Fruit fly (Drosophila melanogaster) whole organism, embryonic: ENCODE results near the gene CG8562.
A peak's percentile ranks its signal among the peaks of the same experiment; 100 is the strongest.

Experiments used
- Atf3 ChIP-seq: fragments of 200-800 bp; sonication (Bioruptor generic); optimal IDR thresholded peaks from 3 replicates; lab custom pipeline; 2016; ENCODE audit warnings: missing biosample characterization, missing genetic modification characterization
- C15 ChIP-seq: fragments of 200-800 bp; sonication (Bioruptor generic); IDR thresholded peaks from 3 replicates; pipeline ENCODE4 v1.3.6; 2022; ENCODE audit warnings: missing biosample characterization, missing genetic modification characterization
- CG1024 ChIP-seq: fragments of 200-800 bp; sonication (Bioruptor generic); IDR thresholded peaks from 2 replicates; pipeline ENCODE4 v1.3.6; 2022; ENCODE audit warnings: missing biosample characterization, missing genetic modification characterization
- CG10654 ChIP-seq: fragments of 200-800 bp; sonication (Bioruptor generic); optimal IDR thresholded peaks from 2 replicates; lab custom pipeline; 2016; ENCODE audit warnings: missing biosample characterization, missing genetic modification characterization
- CG10959 ChIP-seq: fragments of 200-800 bp; sonication (Bioruptor generic); IDR thresholded peaks from 2 replicates; pipeline ENCODE4 v1.3.6; 2022; ENCODE audit warnings: missing biosample characterization, missing genetic modification characterization
- CG11093 ChIP-seq: fragments of 200-800 bp; sonication (Bioruptor generic); IDR thresholded peaks from 3 replicates; pipeline ENCODE4 v1.3.6; 2022; ENCODE audit warnings: missing biosample characterization, missing genetic modification characterization
- CG12659 ChIP-seq: fragments of 200-800 bp; sonication (Bioruptor generic); optimal IDR thresholded peaks from 3 replicates; lab custom pipeline; 2017; ENCODE audit warnings: mild to moderate bottlenecking, missing biosample characterization, missing genetic modification reagents, missing genetic modification characterization
- CG12942 ChIP-seq: fragments of 200-800 bp; sonication (Bioruptor generic); optimal IDR thresholded peaks from 3 replicates; lab custom pipeline; 2016; ENCODE audit warnings: missing biosample characterization, missing genetic modification characterization
- CG13424 ChIP-seq: fragments of 200-800 bp; sonication (Bioruptor generic); optimal IDR thresholded peaks from 2 replicates; lab custom pipeline; 2019; ENCODE audit warnings: missing biosample characterization, mild to moderate bottlenecking, missing genetic modification characterization, moderate library complexity
- CG1602 ChIP-seq: fragments of 200-800 bp; sonication (Bioruptor generic); optimal IDR thresholded peaks from 3 replicates; lab custom pipeline; 2016; ENCODE audit warnings: missing biosample characterization, missing genetic modification characterization
- CG1603 ChIP-seq: fragments of 200-800 bp; sonication (Bioruptor generic); optimal IDR thresholded peaks from 2 replicates; lab custom pipeline; 2019; ENCODE audit warnings: missing biosample characterization, mild to moderate bottlenecking, missing genetic modification characterization, moderate library complexity
- CG17912 ChIP-seq: fragments of 200-800 bp; sonication (Bioruptor generic); optimal IDR thresholded peaks from 2 replicates; lab custom pipeline; 2018; ENCODE audit warnings: missing biosample characterization, mild to moderate bottlenecking, missing genetic modification characterization
- CG18011 ChIP-seq: fragments of 200-800 bp; sonication (Bioruptor generic); optimal IDR thresholded peaks from 2 replicates; lab custom pipeline; 2017; ENCODE audit warnings: missing biosample characterization, missing genetic modification characterization, mild to moderate bottlenecking, moderate library complexity, missing genotype
- CG18476 ChIP-seq: fragments of 200-800 bp; sonication (Bioruptor generic); optimal IDR thresholded peaks from 2 replicates; lab custom pipeline; 2016; ENCODE audit warnings: missing biosample characterization, mild to moderate bottlenecking, missing genetic modification characterization
- CG31441 ChIP-seq: fragments of 200-800 bp; sonication (Bioruptor generic); IDR thresholded peaks from 2 replicates; pipeline ENCODE4 v1.3.6; 2022; ENCODE audit warnings: missing biosample characterization, missing genetic modification characterization
- CG8089 ChIP-seq: fragments of 200-800 bp; sonication (Bioruptor generic); optimal IDR thresholded peaks from 3 replicates; lab custom pipeline; 2016; ENCODE audit warnings: missing biosample characterization, missing genetic modification characterization
- D19A ChIP-seq: fragments of 200-800 bp; optimal IDR thresholded peaks from 3 replicates; lab custom pipeline; 2019; ENCODE audit warnings: missing biosample characterization, mild to moderate bottlenecking, missing genetic modification characterization, moderate library complexity
- Dek ChIP-seq: fragments of 200-800 bp; sonication (Bioruptor generic); optimal IDR thresholded peaks from 3 replicates; lab custom pipeline; 2019; ENCODE audit warnings: missing biosample characterization, mild to moderate bottlenecking, missing genetic modification characterization, moderate library complexity
- E2f2 ChIP-seq: fragments of 200-800 bp; sonication (Bioruptor generic); IDR thresholded peaks from 2 replicates; pipeline ENCODE4 v1.3.6; 2022; ENCODE audit warnings: missing biosample characterization, missing genetic modification characterization
- Ets65A ChIP-seq: fragments of 200-800 bp; sonication (Bioruptor generic); peaks from one replicate; lab custom pipeline; 2016; ENCODE audit warnings: missing biosample characterization, missing genetic modification characterization
- HLH54F ChIP-seq: fragments of 200-800 bp; sonication (Bioruptor generic); optimal IDR thresholded peaks from 3 replicates; lab custom pipeline; 2016; ENCODE audit warnings: missing biosample characterization, missing genetic modification characterization
- HmgZ ChIP-seq: fragments of 200-800 bp; sonication (Bioruptor generic); optimal IDR thresholded peaks from 2 replicates; lab custom pipeline; 2018; ENCODE audit warnings: missing biosample characterization, mild to moderate bottlenecking, missing genetic modification characterization
- Hmx ChIP-seq: fragments of 200-800 bp; sonication (Bioruptor generic); optimal IDR thresholded peaks from 2 replicates; lab custom pipeline; 2016; ENCODE audit warnings: missing biosample characterization, missing genetic modification characterization
- Mrtf ChIP-seq: fragments of 200-800 bp; sonication (Bioruptor generic); IDR thresholded peaks from 3 replicates; pipeline ENCODE4 v1.3.6; 2022; ENCODE audit warnings: missing biosample characterization, missing genetic modification characterization
- NFAT ChIP-seq: fragments of 200-800 bp; sonication (Bioruptor generic); IDR thresholded peaks from 2 replicates; pipeline ENCODE4 v1.3.6; 2022; ENCODE audit warnings: missing biosample characterization, missing genetic modification characterization
- NK7.1 ChIP-seq: fragments of 200-800 bp; sonication (Bioruptor generic); optimal IDR thresholded peaks from 3 replicates; lab custom pipeline; 2016; ENCODE audit warnings: missing biosample characterization, missing genetic modification characterization
- Oli ChIP-seq: fragments of 200-800 bp; sonication (Bioruptor generic); optimal IDR thresholded peaks from 2 replicates; lab custom pipeline; 2018; ENCODE audit warnings: missing biosample characterization, mild to moderate bottlenecking, missing genetic modification characterization, moderate library complexity
- Sin3A ChIP-seq: fragments of >200 bp; optimal IDR thresholded peaks from 2 replicates; lab custom pipeline; 2018
- Sox102F ChIP-seq: fragments of 200-800 bp; sonication (Bioruptor generic); optimal IDR thresholded peaks from 2 replicates; lab custom pipeline; 2018; ENCODE audit warnings: missing biosample characterization, mild to moderate bottlenecking, missing genetic modification characterization, moderate library complexity
- Sry-δ ChIP-seq: fragments of 200-800 bp; sonication (Bioruptor generic); optimal IDR thresholded peaks from 2 replicates; lab custom pipeline; 2016; ENCODE audit warnings: missing biosample characterization, missing genetic modification characterization
- Stat92E ChIP-seq, 3 experiments: fragments of >200 bp in 2 of 3; fragments of 200-800 bp in 1 of 3; sonication (Bioruptor generic) in 1 of 3; optimal IDR thresholded peaks; 2 replicates each; lab custom pipeline; 2017 to 2019; ENCODE audit warnings: missing biosample characterization in 3 of 3, missing genetic modification characterization in 3 of 3, mild to moderate bottlenecking in 1 of 3, moderate library complexity in 1 of 3
- ab ChIP-seq: fragments of 200-800 bp; sonication (Bioruptor generic); optimal IDR thresholded peaks from 2 replicates; lab custom pipeline; 2016; ENCODE audit warnings: missing biosample characterization, missing genetic modification characterization
- ap ChIP-seq: fragments of 200-800 bp; sonication (Bioruptor generic); IDR thresholded peaks from 2 replicates; pipeline ENCODE4 v1.3.6; 2022; ENCODE audit warnings: missing biosample characterization, missing genetic modification characterization
- cad ChIP-seq: fragments of >200 bp; optimal IDR thresholded peaks from 2 replicates; lab custom pipeline; 2017; ENCODE audit warnings: missing biosample characterization, missing genetic modification characterization
- da ChIP-seq: fragments of 200-800 bp; sonication (Bioruptor generic); optimal IDR thresholded peaks from 2 replicates; lab custom pipeline; 2016; ENCODE audit warnings: missing biosample characterization, missing genetic modification characterization
- danr ChIP-seq: fragments of 200-800 bp; sonication (Bioruptor generic); IDR thresholded peaks from 2 replicates; pipeline ENCODE4 v1.3.6; 2022; ENCODE audit warnings: missing biosample characterization, missing genetic modification characterization
- disco-r ChIP-seq: fragments of 200-800 bp; sonication (Bioruptor generic); optimal IDR thresholded peaks from 2 replicates; lab custom pipeline; 2016; ENCODE audit warnings: missing biosample characterization, missing genetic modification characterization
- gfzf ChIP-seq: fragments of 200-800 bp; sonication (Bioruptor generic); optimal IDR thresholded peaks from 2 replicates; lab custom pipeline; 2016; ENCODE audit warnings: missing biosample characterization, mild to moderate bottlenecking, missing genetic modification characterization, moderate library complexity
- maf-S ChIP-seq: fragments of 200-800 bp; sonication (Bioruptor generic); optimal IDR thresholded peaks from 2 replicates; lab custom pipeline; 2016; ENCODE audit warnings: missing biosample characterization, missing genetic modification characterization
- mirr ChIP-seq: fragments of 200-800 bp; sonication (Bioruptor generic); optimal IDR thresholded peaks from 3 replicates; lab custom pipeline; 2018; ENCODE audit warnings: missing biosample characterization, mild to moderate bottlenecking, missing genetic modification characterization
- nom ChIP-seq: fragments of 200-800 bp; sonication (Bioruptor generic); optimal IDR thresholded peaks from 2 replicates; lab custom pipeline; 2017; ENCODE audit warnings: missing biosample characterization, missing genetic modification characterization, mild to moderate bottlenecking, moderate library complexity, missing genetic modification reagents
- pan ChIP-seq, 4 experiments: fragments of >200 bp in 3 of 4; fragments of 200-800 bp in 1 of 4; sonication (Bioruptor generic) in 1 of 4; optimal IDR thresholded peaks in 3 of 4; IDR thresholded peaks in 1 of 4; 2 replicates each; pipeline versions ENCODE4 v1.3.6 to Lab custom; 2017 to 2022; ENCODE audit warnings: missing biosample characterization in 2 of 4, missing genetic modification characterization in 2 of 4, mixed read lengths in 1 of 4
- rib ChIP-seq: fragments of 200-800 bp; sonication (Bioruptor generic); IDR thresholded peaks from 2 replicates; pipeline ENCODE4 v1.3.6; 2022; ENCODE audit warnings: missing biosample characterization, missing genetic modification characterization
- sqz ChIP-seq: fragments of 200-800 bp; sonication (Bioruptor generic); optimal IDR thresholded peaks from 3 replicates; lab custom pipeline; 2018; ENCODE audit warnings: missing biosample characterization, mild to moderate bottlenecking, missing genetic modification characterization
- stwl ChIP-seq: fragments of 200-800 bp; sonication (Bioruptor generic); optimal IDR thresholded peaks from 3 replicates; lab custom pipeline; 2018; ENCODE audit warnings: missing biosample characterization, mild to moderate bottlenecking, missing genetic modification characterization, moderate library complexity
- twi ChIP-seq: fragments of 200-800 bp; optimal IDR thresholded peaks from 2 replicates; lab custom pipeline; 2019; ENCODE audit warnings: missing biosample characterization, mild to moderate bottlenecking, missing genetic modification characterization, moderate library complexity
- vnd ChIP-seq: fragments of 200-800 bp; sonication (Bioruptor generic); IDR thresholded peaks from 3 replicates; pipeline ENCODE4 v1.3.6; 2022; ENCODE audit warnings: missing biosample characterization, missing genetic modification characterization; ENCODE audit not compliant: partially characterized antibody
- yki ChIP-seq: fragments of >200 bp; optimal IDR thresholded peaks from 3 replicates; lab custom pipeline; 2018
- zen ChIP-seq: fragments of 200-800 bp; sonication (Bioruptor generic); optimal IDR thresholded peaks from 3 replicates; lab custom pipeline; 2018; ENCODE audit warnings: missing biosample characterization, mild to moderate bottlenecking, missing genetic modification characterization, moderate library complexity

Gene CG8562

DNA sequence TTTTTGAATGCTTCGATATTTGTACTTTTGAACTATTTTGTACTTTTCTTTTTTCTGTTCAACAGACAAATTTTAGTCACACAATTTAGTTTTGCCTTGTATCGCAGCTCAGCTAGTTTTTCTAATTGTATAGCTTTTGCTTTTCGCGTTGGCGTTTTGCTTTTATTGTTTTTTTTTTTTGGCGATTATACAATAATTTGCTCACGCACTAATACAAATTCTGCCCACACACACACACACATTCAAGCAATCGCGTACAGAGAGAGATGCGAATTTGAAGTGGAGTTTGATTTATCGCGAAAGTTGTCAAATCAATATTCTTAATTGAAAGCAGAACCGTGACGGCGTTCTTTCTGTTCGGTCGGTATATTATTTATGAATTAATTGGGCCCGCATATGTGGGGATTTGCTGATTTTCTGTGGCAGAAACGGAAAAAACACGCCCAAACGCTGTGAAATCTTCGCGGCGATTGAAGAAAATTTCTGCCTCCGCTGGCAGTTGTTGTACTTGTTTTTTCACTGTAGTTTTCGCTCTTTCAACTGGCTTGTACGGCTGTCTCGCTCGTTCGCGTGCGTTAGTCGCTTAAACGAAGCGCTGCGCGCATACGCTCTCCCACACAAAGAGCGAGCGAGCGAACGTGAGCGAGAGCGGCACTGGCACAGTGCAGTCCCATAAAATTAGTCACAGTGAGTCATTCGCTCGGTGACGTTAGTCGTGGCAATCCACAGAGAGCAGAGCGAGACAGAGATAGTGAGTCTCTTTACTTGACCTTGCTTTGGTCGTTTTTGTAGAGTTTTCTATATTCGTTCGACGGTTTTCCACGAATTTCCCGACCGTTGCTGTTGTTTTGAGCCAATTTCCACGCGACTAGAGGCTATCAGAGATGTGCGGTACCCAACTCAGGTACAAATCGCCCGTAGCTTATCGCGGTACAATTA, 36.9 kb downstream of the CG8562 start, which contains the start of gene Rac2 (continued):
- TF ChIP-seq CG31441 (GFP tag; lab: Robert Waterston, UW) (peak; percentile 16; the same call in 1 of the 2 replicates), vnd (no peak), gfzf (GFP tag; lab: Kevin White, UChicago) (no peak), NFAT (no peak), CG1024 (GFP tag; lab: Robert Waterston, UW) (no peak), CG10654 (GFP tag; lab: Kevin White, UChicago) (no peak), C15 (no peak), zen (tag; lab: Kevin White, UChicago) (no peak), ab (GFP tag; lab: Kevin White, UChicago) (peak; percentile 9), CG18476 (GFP tag; lab: Kevin White, UChicago) (no peak), danr (no peak), CG13424 (tag; lab: Kevin White, UChicago) (no peak), CG11093 (GFP tag; lab: Robert Waterston, UW) (0 out of 3 replicates have a peak, but pooled peaks have one; percentile 17), stwl (tag; lab: Kevin White, UChicago) (peak; percentile 60), maf-S (GFP tag; lab: Kevin White, UChicago) (no peak), cad (GFP tag; lab: Kevin White, UChicago) (peak; percentile 76), pan (optimal IDR thresholded peaks at IDR 0.05; lab: Kevin White, UChicago) (no peak), pan (GFP tag; optimal IDR thresholded peaks at IDR 0.05 in 1 of 2, IDR thresholded peaks at IDR 0.05 in 1 of 2) (peak in 1 of 2 experiments; percentile 16), HmgZ (tag; lab: Kevin White, UChicago) (peak; percentile 19), Sox102F (GFP tag; lab: Kevin White, UChicago) (no peak), ap (GFP tag; lab: Robert Waterston, UW) (0 out of 2 replicates have a peak, but pooled peaks have one; percentile 24), CG17912 (GFP tag; lab: Kevin White, UChicago) (no peak), HLH54F (no peak), CG12942 (GFP tag; lab: Kevin White, UChicago) (no peak), sqz (GFP tag; lab: Kevin White, UChicago) (peak; percentile 64), CG1603 (tag; lab: Kevin White, UChicago) (peak; percentile 1), mirr (GFP tag; lab: Kevin White, UChicago) (peak; percentile 48), Dek (no peak), CG1602 (GFP tag; lab: Kevin White, UChicago) (no peak), rib (GFP tag; lab: Robert Waterston, UW) (peak; percentile 64; the same call in 1 of the 2 replicates), Sry-δ (GFP tag; lab: Kevin White, UChicago) (no peak), Ets65A (GFP tag; lab: Kevin White, UChicago) (no peak), da (no peak), twi (tag; lab: Kevin White, UChicago) (peak; percentile 14), Mrtf (GFP tag; lab: Robert Waterston, UW) (no peak), CG18011 (no peak), Oli (no peak), yki (peak; percentile 95), NK7.1 (GFP tag; lab: Kevin White, UChicago) (no peak), Stat92E (GFP tag; optimal IDR thresholded peaks at IDR 0.05; lab: Kevin White, UChicago) (peak in 1 of 3 experiments; percentile 99), CG10959 (GFP tag; lab: Robert Waterston, UW) (no peak), Atf3 (GFP tag; lab: Kevin White, UChicago) (peak; percentile 57), nom (GFP tag; lab: Kevin White, UChicago) (peak; percentile 67), disco-r (GFP tag; lab: Kevin White, UChicago) (no peak), Hmx (GFP tag; lab: Kevin White, UChicago) (no peak), E2f2 (peak; percentile 40; the same call in 1 of the 2 replicates), CG12659 (GFP tag; lab: Kevin White, UChicago) (peak; percentile 7), CG8089 (no peak), D19A (tag; lab: Kevin White, UChicago) (peak; percentile 89), Sin3A (lab: Kevin White, UChicago) (no peak)
